Worm (Caenorhabditis elegans) whole organism, young adult: ENCODE measurements around the gene wrb-1.

ENCODE experiments used
- B0019.2 ChIP-seq: fragments of 200-800 bp; sonication (Bioruptor generic); conservative IDR thresholded peaks from 2 replicates; pipeline ENCODE4 v1.3.6; 2022; ENCODE audit warnings: missing genetic modification reagents, missing genetic modification characterization, missing compliant biosample characterization
- F22D6.2 ChIP-seq: sonication (generic microtip); optimal IDR thresholded peaks from 2 replicates; lab custom pipeline; 2016; ENCODE audit warnings: mild to moderate bottlenecking, missing genetic modification characterization, missing compliant biosample characterization
- F23B12.7 ChIP-seq: sonication (generic microtip); optimal IDR thresholded peaks from 2 replicates; lab custom pipeline; 2017; ENCODE audit warnings: missing genetic modification characterization, mild to moderate bottlenecking, missing compliant biosample characterization, antibody characterized with exemption, moderate library complexity; ENCODE audit not compliant: insufficient read depth
- F52B5.7 ChIP-seq: sonication (generic microtip); optimal IDR thresholded peaks from 2 replicates; lab custom pipeline; 2016; ENCODE audit warnings: mild to moderate bottlenecking, missing genetic modification characterization, missing compliant biosample characterization
- F57A8.1 ChIP-seq: fragments of 200-800 bp; sonication (Bioruptor generic); optimal IDR thresholded peaks from 2 replicates; lab custom pipeline; 2018; ENCODE audit warnings: mild to moderate bottlenecking, missing genetic modification characterization, moderate library complexity, missing compliant biosample characterization
- K11D2.4 ChIP-seq: fragments of 200-800 bp; sonication (Bioruptor generic); IDR thresholded peaks from 2 replicates; pipeline ENCODE4 v1.3.6; 2022; ENCODE audit warnings: missing genetic modification reagents, missing genetic modification characterization, missing compliant biosample characterization
- K12H6.12 ChIP-seq: fragments of 200-800 bp; sonication (Bioruptor generic); optimal IDR thresholded peaks from 2 replicates; lab custom pipeline; 2018; ENCODE audit warnings: mild to moderate bottlenecking, missing genetic modification characterization, missing compliant biosample characterization
- Y67H2A.10 ChIP-seq: fragments of 200-800 bp; sonication (Bioruptor generic); conservative IDR thresholded peaks from 2 replicates; pipeline ENCODE4 v1.3.6; 2022; ENCODE audit warnings: missing genetic modification reagents, missing genetic modification characterization, missing compliant biosample characterization
- Y79H2A.3 ChIP-seq: fragments of 200-800 bp; sonication (Bioruptor generic); conservative IDR thresholded peaks from 2 replicates; pipeline ENCODE4 v1.3.6; 2022; ENCODE audit warnings: missing genetic modification reagents, missing genetic modification characterization, missing compliant biosample characterization
- ama-1 ChIP-seq, 3 experiments: fragments of 150-350 bp in 1 of 3; sonication (generic microtip) in 2 of 3; optimal IDR thresholded peaks; 2 replicates each; lab custom pipeline; 2014 to 2018; ENCODE audit warnings: missing biosample characterization in 2 of 3, missing genetic modification characterization in 2 of 3, missing genetic modification reagents in 2 of 3
- aptf-2 ChIP-seq: fragments of 200-800 bp; sonication (Bioruptor generic); conservative IDR thresholded peaks from 2 replicates; pipeline ENCODE4 v1.3.6; 2022; ENCODE audit warnings: missing genetic modification reagents, missing genetic modification characterization, missing compliant biosample characterization
- attf-3 ChIP-seq: fragments of 200-800 bp; sonication (Bioruptor generic); conservative IDR thresholded peaks from 2 replicates; pipeline ENCODE4 v1.3.6; 2022; ENCODE audit warnings: missing genetic modification reagents, missing genetic modification characterization, missing compliant biosample characterization
- attf-6 ChIP-seq: fragments of 200-800 bp; sonication (Bioruptor generic); IDR thresholded peaks from 2 replicates; pipeline ENCODE4 v1.3.6; 2022; ENCODE audit warnings: missing genetic modification reagents, missing genetic modification characterization, missing compliant biosample characterization
- bed-2 ChIP-seq: fragments of 200-800 bp; sonication (Bioruptor generic); IDR thresholded peaks from 2 replicates; pipeline ENCODE4 v1.3.6; 2022; ENCODE audit warnings: missing genetic modification reagents, missing genetic modification characterization, missing compliant biosample characterization
- cebp-1 ChIP-seq, 2 experiments: fragments of 200-800 bp in 1 of 2; sonication (Bioruptor generic) in 1 of 2; sonication (generic microtip) in 1 of 2; IDR thresholded peaks in 1 of 2; optimal IDR thresholded peaks in 1 of 2; 2 replicates each; pipeline versions ENCODE4 v1.3.6 to Lab custom; 2017 to 2022; ENCODE audit warnings: missing compliant biosample characterization in 2 of 2, missing genetic modification characterization in 2 of 2, mild to moderate bottlenecking in 1 of 2, missing genetic modification reagents in 1 of 2, moderate library complexity in 1 of 2
- ceh-27 ChIP-seq: fragments of 200-800 bp; sonication (Bioruptor generic); optimal IDR thresholded peaks from 2 replicates; lab custom pipeline; 2018; ENCODE audit warnings: mild to moderate bottlenecking, missing genetic modification characterization, moderate library complexity, missing compliant biosample characterization
- ceh-79 ChIP-seq: sonication (generic microtip); optimal IDR thresholded peaks from 2 replicates; lab custom pipeline; 2017; ENCODE audit warnings: mild to moderate bottlenecking, missing genetic modification characterization, missing compliant biosample characterization
- die-1 ChIP-seq: sonication (generic microtip); optimal IDR thresholded peaks from 2 replicates; lab custom pipeline; 2016; ENCODE audit warnings: missing genotype, mild to moderate bottlenecking, missing genetic modification characterization, missing compliant biosample characterization
- dpff-1 ChIP-seq: sonication (generic microtip); optimal IDR thresholded peaks from 2 replicates; lab custom pipeline; 2017; ENCODE audit warnings: mild to moderate bottlenecking, missing genetic modification characterization, missing compliant biosample characterization
- dpl-1 ChIP-seq: fragments of 150-350 bp; optimal IDR thresholded peaks from 2 replicates; lab custom pipeline; 2014; ENCODE audit warnings: missing biosample characterization, missing genetic modification reagents, missing genetic modification characterization
- efl-1 ChIP-seq: fragments of 150-350 bp; optimal IDR thresholded peaks from 2 replicates; lab custom pipeline; 2014; ENCODE audit warnings: missing biosample characterization, missing genetic modification reagents, missing genetic modification characterization
- egrh-3 ChIP-seq: fragments of 200-800 bp; sonication (Bioruptor generic); IDR thresholded peaks from 2 replicates; pipeline ENCODE4 v1.3.6; 2022; ENCODE audit warnings: missing genetic modification reagents, missing genetic modification characterization, missing compliant biosample characterization
- ekl-4 ChIP-seq: fragments of 200-800 bp; sonication (Bioruptor generic); IDR thresholded peaks from 2 replicates; pipeline ENCODE4 v1.3.6; 2022; ENCODE audit warnings: missing genetic modification reagents, missing genetic modification characterization, missing compliant biosample characterization
- ets-4 ChIP-seq: fragments of 200-800 bp; sonication (Bioruptor generic); optimal IDR thresholded peaks from 2 replicates; lab custom pipeline; 2018; ENCODE audit warnings: mild to moderate bottlenecking, missing genetic modification characterization, missing compliant biosample characterization
- gei-17 ChIP-seq: fragments of 200-800 bp; sonication (Bioruptor generic); optimal IDR thresholded peaks from 2 replicates; lab custom pipeline; 2018; ENCODE audit warnings: mild to moderate bottlenecking, missing genetic modification characterization, missing compliant biosample characterization
- hlh-26 ChIP-seq: fragments of 200-800 bp; sonication (Bioruptor generic); conservative IDR thresholded peaks from 2 replicates; pipeline ENCODE4 v1.3.6; 2022; ENCODE audit warnings: missing genetic modification reagents, missing genetic modification characterization, missing compliant biosample characterization
- hmg-1.2 ChIP-seq: fragments of 200-800 bp; sonication (Bioruptor generic); IDR thresholded peaks from 2 replicates; pipeline ENCODE4 v1.3.6; 2022; ENCODE audit warnings: missing genetic modification reagents, missing genetic modification characterization, missing compliant biosample characterization
- let-526 ChIP-seq: fragments of 200-800 bp; sonication (Bioruptor generic); IDR thresholded peaks from 2 replicates; pipeline ENCODE4 v1.3.6; 2022; ENCODE audit warnings: missing genetic modification reagents, missing genetic modification characterization, missing compliant biosample characterization
- lin-26 ChIP-seq: fragments of 200-800 bp; sonication (Bioruptor generic); IDR thresholded peaks from 2 replicates; pipeline ENCODE4 v1.3.6; 2022; ENCODE audit warnings: missing genetic modification reagents, missing genetic modification characterization, missing compliant biosample characterization
- lsl-1 ChIP-seq: fragments of 200-800 bp; sonication (Bioruptor generic); optimal IDR thresholded peaks from 2 replicates; lab custom pipeline; 2018; ENCODE audit warnings: mild to moderate bottlenecking, missing genetic modification characterization, moderate library complexity, missing compliant biosample characterization
- madf-8 ChIP-seq: fragments of 200-800 bp; sonication (Bioruptor generic); conservative IDR thresholded peaks from 2 replicates; pipeline ENCODE4 v1.3.6; 2022; ENCODE audit warnings: missing genetic modification reagents, missing genetic modification characterization, missing compliant biosample characterization
- mxl-1 ChIP-seq: sonication (generic microtip); optimal IDR thresholded peaks from 2 replicates; lab custom pipeline; 2016; ENCODE audit warnings: missing genetic modification characterization, missing compliant biosample characterization
- nhr-179 ChIP-seq: sonication (generic microtip); optimal IDR thresholded peaks from 2 replicates; lab custom pipeline; 2016; ENCODE audit warnings: mild to moderate bottlenecking, missing genetic modification characterization, missing compliant biosample characterization
- rpc-1 ChIP-seq, 2 experiments: fragments of 150-350 bp in 1 of 2; sonication (generic microtip) in 1 of 2; optimal IDR thresholded peaks; 2 replicates each; lab custom pipeline; 2014 to 2018; ENCODE audit warnings: missing biosample characterization in 1 of 2, missing genetic modification characterization in 1 of 2, missing genetic modification reagents in 1 of 2, missing genotype in 1 of 2
- sptf-2 ChIP-seq: fragments of 200-800 bp; sonication (Bioruptor generic); optimal IDR thresholded peaks from 2 replicates; lab custom pipeline; 2018; ENCODE audit warnings: mild to moderate bottlenecking, missing genetic modification characterization, missing compliant biosample characterization
- tbx-9 ChIP-seq: sonication (generic microtip); optimal IDR thresholded peaks from 2 replicates; lab custom pipeline; 2016; ENCODE audit warnings: borderline replicate concordance, missing genetic modification characterization, inconsistent platforms, missing compliant biosample characterization
- unc-130 ChIP-seq: sonication (generic microtip); optimal IDR thresholded peaks from 2 replicates; lab custom pipeline; 2016; ENCODE audit warnings: missing genetic modification reagents, missing genetic modification characterization, missing compliant biosample characterization
- unc-62 ChIP-seq: fragments of 150-350 bp; optimal IDR thresholded peaks from 2 replicates; lab custom pipeline; 2014; ENCODE audit warnings: missing biosample characterization, missing genetic modification reagents, missing genetic modification characterization
- xnd-1 ChIP-seq: sonication (generic microtip); optimal IDR thresholded peaks from 2 replicates; lab custom pipeline; 2016; ENCODE audit warnings: missing genotype, missing genetic modification reagents, missing genetic modification characterization, missing compliant biosample characterization
- ztf-18 ChIP-seq: sonication (generic microtip); optimal IDR thresholded peaks from 2 replicates; lab custom pipeline; 2016; ENCODE audit warnings: missing genotype, mild to moderate bottlenecking, missing genetic modification characterization, missing compliant biosample characterization
- ztf-26 ChIP-seq: sonication (generic microtip); optimal IDR thresholded peaks from 2 replicates; lab custom pipeline; 2017; ENCODE audit warnings: missing genetic modification characterization, missing compliant biosample characterization
- ztf-3 ChIP-seq: fragments of 200-800 bp; sonication (Bioruptor generic); optimal IDR thresholded peaks from 2 replicates; lab custom pipeline; 2018; ENCODE audit warnings: mild to moderate bottlenecking, missing genetic modification characterization, missing compliant biosample characterization
- ztf-6 ChIP-seq: fragments of 200-800 bp; sonication (Bioruptor generic); IDR thresholded peaks from 2 replicates; pipeline ENCODE4 v1.3.6; 2022; ENCODE audit warnings: missing genetic modification reagents, missing genetic modification characterization, missing compliant biosample characterization

The wrb-1 gene

ce11 chrV:1158247-1158646 lies 37.6 kb upstream of the wrb-1 start (continued):
- TF ChIP-seq ceh-79 (tag; lab: Kevin White, UChicago) (peak; percentile 20), ztf-3 (GFP tag; lab: Kevin White, UChicago) (no peak), madf-8 (GFP tag; lab: Robert Waterston, UW) (no peak), K11D2.4 (GFP tag; lab: Robert Waterston, UW) (0 out of 2 replicates have a peak, but pooled peaks have one; percentile 52), cebp-1 (GFP tag; IDR thresholded peaks at IDR 0.05; lab: Robert Waterston, UW) (peak; percentile 31), cebp-1 (tag; optimal IDR thresholded peaks at IDR 0.05; lab: Kevin White, UChicago) (peak; percentile 61), unc-62 (GFP tag; lab: Kevin White, UChicago) (no peak), xnd-1 (tag; lab: Kevin White, UChicago) (no peak), ceh-27 (GFP tag; lab: Kevin White, UChicago) (no peak), K12H6.12 (tag; lab: Kevin White, UChicago) (no peak), bed-2 (GFP tag; lab: Robert Waterston, UW) (no peak), aptf-2 (GFP tag; lab: Robert Waterston, UW) (no peak), attf-3 (GFP tag; lab: Robert Waterston, UW) (0 out of 2 replicates have a peak, but pooled peaks have one; percentile 17), F23B12.7 (tag; lab: Kevin White, UChicago) (no peak), egrh-3 (GFP tag; lab: Robert Waterston, UW) (no peak), ztf-6 (no peak), nhr-179 (tag; lab: Kevin White, UChicago) (no peak), ekl-4 (GFP tag; lab: Robert Waterston, UW) (no peak; the same call in 1 of the 2 replicates), hmg-1.2 (GFP tag; lab: Robert Waterston, UW) (peak; percentile 30; the same call in 1 of the 2 replicates), F52B5.7 (tag; lab: Kevin White, UChicago) (peak; percentile 87), lsl-1 (GFP tag; lab: Kevin White, UChicago) (peak; percentile 36), ama-1 (optimal IDR thresholded peaks at IDR 0.05; lab: Kevin White, UChicago) (peak; percentile 55), ama-1 (GFP tag; optimal IDR thresholded peaks at IDR 0.05; lab: Kevin White, UChicago) (no peak), efl-1 (GFP tag; lab: Kevin White, UChicago) (no peak), attf-6 (no peak), Y67H2A.10 (GFP tag; lab: Robert Waterston, UW) (0 out of 2 replicates have a peak, but pooled peaks have one; percentile 59), sptf-2 (GFP tag; lab: Kevin White, UChicago) (no peak), ets-4 (no peak), dpl-1 (GFP tag; lab: Kevin White, UChicago) (no peak), F22D6.2 (tag; lab: Kevin White, UChicago) (no peak), rpc-1 (optimal IDR thresholded peaks at IDR 0.05; lab: Kevin White, UChicago) (no peak), rpc-1 (tag; optimal IDR thresholded peaks at IDR 0.05; lab: Kevin White, UChicago) (no peak), ztf-26 (peak; percentile 49), let-526 (GFP tag; lab: Robert Waterston, UW) (0 out of 2 replicates have a peak, but pooled peaks have one; percentile 9), ztf-18 (tag; lab: Kevin White, UChicago) (no peak), gei-17 (GFP tag; lab: Kevin White, UChicago) (peak; percentile 41), dpff-1 (tag; lab: Kevin White, UChicago) (peak; percentile 5), lin-26 (GFP tag; lab: Robert Waterston, UW) (no peak), hlh-26 (GFP tag; lab: Robert Waterston, UW) (no peak), unc-130 (GFP tag; lab: Kevin White, UChicago) (no peak), tbx-9 (no peak), F57A8.1 (GFP tag; lab: Kevin White, UChicago) (no peak), B0019.2 (GFP tag; lab: Robert Waterston, UW) (no peak), Y79H2A.3 (GFP tag; lab: Robert Waterston, UW) (no peak), die-1 (tag; lab: Kevin White, UChicago) (no peak), mxl-1 (no peak)
- TF ChIP-seq, all 124 proteins: peak for 39
